Worm (Caenorhabditis elegans) whole organism, mixed stage, embryonic: Measurements from ENCODE around the gene C30H6.12.

Experiments used
- M03D4.4 ChIP-seq: sonication (generic microtip); optimal IDR thresholded peaks from 2 replicates; lab custom pipeline; 2017; ENCODE audit warnings: mild to moderate bottlenecking, missing genetic modification characterization, missing compliant biosample characterization
- bed-3 ChIP-seq: fragments of 200-800 bp; sonication (Bioruptor generic); optimal IDR thresholded peaks from 3 replicates; lab custom pipeline; 2018; ENCODE audit warnings: mild to moderate bottlenecking, missing genetic modification characterization, moderate library complexity, missing compliant biosample characterization
- blmp-1 ChIP-seq: fragments of 150-350 bp; optimal IDR thresholded peaks from 2 replicates; lab custom pipeline; 2014; ENCODE audit warnings: missing biosample characterization, missing genetic modification characterization
- ceh-39 ChIP-seq: fragments of 150-350 bp; optimal IDR thresholded peaks from 2 replicates; lab custom pipeline; 2014; ENCODE audit warnings: missing biosample characterization, missing genetic modification characterization
- ceh-43 ChIP-seq: fragments of 200-800 bp; sonication (Bioruptor generic); optimal IDR thresholded peaks from 2 replicates; lab custom pipeline; 2018; ENCODE audit warnings: mild to moderate bottlenecking, missing genetic modification characterization, moderate library complexity, missing compliant biosample characterization
- ceh-83 ChIP-seq: fragments of 200-800 bp; sonication (Bioruptor generic); optimal IDR thresholded peaks from 2 replicates; lab custom pipeline; 2018; ENCODE audit warnings: mild to moderate bottlenecking, missing genetic modification characterization, missing compliant biosample characterization
- cnd-1 ChIP-seq: fragments of 200-800 bp; sonication (Bioruptor generic); optimal IDR thresholded peaks from 2 replicates; lab custom pipeline; 2018; ENCODE audit warnings: mild to moderate bottlenecking, missing genetic modification characterization, missing compliant biosample characterization
- drap-1 ChIP-seq: fragments of 200-800 bp; sonication (Bioruptor generic); optimal IDR thresholded peaks from 3 replicates; lab custom pipeline; 2018; ENCODE audit warnings: mild to moderate bottlenecking, missing genetic modification characterization, missing compliant biosample characterization
- elt-1 ChIP-seq: sonication (generic microtip); optimal IDR thresholded peaks from 2 replicates; lab custom pipeline; 2017; ENCODE audit warnings: missing genetic modification characterization, mild to moderate bottlenecking, missing compliant biosample characterization, antibody characterized with exemption, moderate library complexity, borderline replicate concordance; ENCODE audit not compliant: insufficient read depth
- flh-1 ChIP-seq: fragments of 200-800 bp; sonication (Bioruptor generic); optimal IDR thresholded peaks from 2 replicates; lab custom pipeline; 2018; ENCODE audit warnings: mild to moderate bottlenecking, missing genetic modification characterization, moderate library complexity, missing compliant biosample characterization
- ham-2 ChIP-seq: fragments of 200-800 bp; sonication (Bioruptor generic); optimal IDR thresholded peaks from 2 replicates; lab custom pipeline; 2018; ENCODE audit warnings: mild to moderate bottlenecking, missing genetic modification characterization, missing compliant biosample characterization
- hlh-1 ChIP-seq: fragments of 150-350 bp; optimal IDR thresholded peaks from 2 replicates; lab custom pipeline; 2014; ENCODE audit warnings: missing biosample characterization, missing genetic modification reagents, missing genetic modification characterization
- lin-32 ChIP-seq: fragments of 200-800 bp; sonication (Bioruptor generic); optimal IDR thresholded peaks from 2 replicates; lab custom pipeline; 2018; ENCODE audit warnings: mild to moderate bottlenecking, missing genetic modification characterization, missing compliant biosample characterization
- lsy-2 ChIP-seq: fragments of 150-350 bp; optimal IDR thresholded peaks from 2 replicates; lab custom pipeline; 2014; ENCODE audit warnings: missing biosample characterization, missing genetic modification characterization
- mab-5 ChIP-seq: fragments of 150-350 bp; optimal IDR thresholded peaks from 2 replicates; lab custom pipeline; 2014; ENCODE audit warnings: missing biosample characterization, missing genetic modification characterization
- mep-1 ChIP-seq: fragments of 150-350 bp; optimal IDR thresholded peaks from 2 replicates; lab custom pipeline; 2017; ENCODE audit warnings: missing biosample characterization, missing genetic modification reagents, missing genetic modification characterization, inconsistent platforms
- mls-2 ChIP-seq: sonication (generic microtip); optimal IDR thresholded peaks from 2 replicates; lab custom pipeline; 2016; ENCODE audit warnings: mild to moderate bottlenecking, missing genetic modification characterization, moderate library complexity, missing compliant biosample characterization
- nhr-12 ChIP-seq: fragments of 150-350 bp; optimal IDR thresholded peaks from 2 replicates; lab custom pipeline; 2014; ENCODE audit warnings: missing biosample characterization, missing genetic modification characterization
- nhr-2 ChIP-seq: fragments of 150-350 bp; optimal IDR thresholded peaks from 2 replicates; lab custom pipeline; 2014; ENCODE audit warnings: missing biosample characterization, missing genetic modification characterization
- nhr-76 ChIP-seq: sonication (generic microtip); optimal IDR thresholded peaks from 2 replicates; lab custom pipeline; 2017; ENCODE audit warnings: missing biosample characterization, missing genetic modification characterization
- pha-4 ChIP-seq: fragments of 150-350 bp; optimal IDR thresholded peaks from 2 replicates; lab custom pipeline; 2018; ENCODE audit warnings: missing biosample characterization, missing genetic modification reagents, missing genetic modification characterization
- sem-2 ChIP-seq: fragments of 200-800 bp; sonication (Bioruptor generic); optimal IDR thresholded peaks from 2 replicates; lab custom pipeline; 2018; ENCODE audit warnings: mild to moderate bottlenecking, missing genetic modification characterization, missing compliant biosample characterization
- sptf-1 ChIP-seq: sonication (generic microtip); optimal IDR thresholded peaks from 2 replicates; lab custom pipeline; 2017; ENCODE audit warnings: mild to moderate bottlenecking, missing genetic modification characterization, moderate library complexity, missing compliant biosample characterization
- tbx-8 ChIP-seq: fragments of 200-800 bp; sonication (Bioruptor generic); optimal IDR thresholded peaks from 2 replicates; lab custom pipeline; 2018; ENCODE audit warnings: mild to moderate bottlenecking, missing genetic modification characterization, moderate library complexity, missing compliant biosample characterization
- unc-120 ChIP-seq: sonication (generic microtip); optimal IDR thresholded peaks from 2 replicates; lab custom pipeline; 2017; ENCODE audit warnings: missing genetic modification characterization, missing compliant biosample characterization; ENCODE audit not compliant: poor library complexity, severe bottlenecking
- unc-39 ChIP-seq: fragments of 150-350 bp; optimal IDR thresholded peaks from 2 replicates; lab custom pipeline; 2014; ENCODE audit warnings: missing biosample characterization, missing genetic modification characterization
- unc-62 ChIP-seq: fragments of 150-350 bp; optimal IDR thresholded peaks from 2 replicates; lab custom pipeline; 2014; ENCODE audit warnings: missing biosample characterization, missing genetic modification reagents, missing genetic modification characterization
- ztf-11 ChIP-seq: fragments of 150-350 bp; optimal IDR thresholded peaks from 2 replicates; lab custom pipeline; 2014; ENCODE audit warnings: missing biosample characterization, missing genetic modification characterization

Gene C30H6.12

DNA sequence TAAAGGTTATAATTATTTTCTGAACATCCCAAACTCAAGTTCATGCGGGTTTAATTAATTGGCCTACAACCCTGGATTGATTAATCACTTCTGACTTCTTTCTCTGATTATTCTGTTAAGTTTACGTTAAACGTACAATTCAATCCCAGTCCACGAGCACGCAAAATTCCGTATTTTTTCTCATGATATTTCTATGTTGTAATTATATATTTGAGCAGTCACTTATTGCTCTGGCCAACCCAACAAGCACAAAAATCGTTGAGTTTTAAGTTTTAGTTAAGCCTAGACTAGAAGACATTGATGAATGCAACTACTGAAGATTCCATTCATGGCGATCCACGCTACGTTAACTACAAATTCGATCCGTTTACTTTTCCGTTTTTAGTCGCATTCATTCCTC lies 12.8 kb downstream of the C30H6.12 start, which contains the start of gene sru-15:
TSS of gene sru-15 (plus strand) at position 301 of the 400 bp plus-strand sequence.
- TF ChIP-seq pha-4 (tag; lab: Kevin White, UChicago) (no peak), ceh-83 (GFP tag; lab: Kevin White, UChicago) (no peak), M03D4.4 (tag; lab: Kevin White, UChicago) (no peak), mls-2 (tag; lab: Kevin White, UChicago) (no peak), nhr-12 (tag; lab: Kevin White, UChicago) (no peak), drap-1 (GFP tag; lab: Kevin White, UChicago) (no peak)

ce11 chrIV:17399455-17399854 lies 16.3 kb downstream of the C30H6.12 start, which contains the start of gene T02D1.4:
T02D1.4 (plus strand) TSS chrIV:17399755.
- TF ChIP-seq ceh-39 = no peak
- TF ChIP-seq mls-2 (tag; lab: Kevin White, UChicago) = no peak
- TF ChIP-seq ceh-43 = no peak

ce11 chrIV:17405530-17405929 lies 22.4 kb downstream of the C30H6.12 start, which contains the start of gene pmp-4:
pmp-4 (minus strand) TSS chrIV:17405630.
- TF ChIP-seq flh-1 = no peak

DNA sequence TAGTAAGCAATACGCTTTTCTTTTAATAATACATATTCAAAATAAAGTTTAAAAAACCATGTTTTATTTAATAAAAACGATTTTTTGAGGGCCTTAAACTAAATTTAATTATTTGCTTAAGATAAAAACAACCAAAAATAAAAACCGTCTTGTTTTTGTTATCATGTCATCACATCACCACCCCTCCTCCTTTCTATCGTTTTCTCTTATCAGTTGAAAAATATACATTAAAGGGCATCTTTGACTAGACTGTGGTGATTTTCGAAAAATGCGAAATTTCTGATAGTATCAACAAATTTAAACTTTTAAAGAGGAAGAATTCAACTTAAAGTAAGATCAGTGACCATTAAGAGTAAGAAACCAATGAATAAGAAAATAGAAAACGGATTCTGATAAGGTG lies 23.0 kb downstream of the C30H6.12 start:
- no peak for TF ChIP-seq sptf-1 (tag; lab: Kevin White, UChicago)
- no peak for TF ChIP-seq bed-3 (GFP tag; lab: Kevin White, UChicago)
- TF ChIP-seq nhr-2 = no peak
- no peak for TF ChIP-seq lin-32
- no peak for TF ChIP-seq nhr-76
- no peak for TF ChIP-seq ceh-39
- no peak for TF ChIP-seq unc-62
- TF ChIP-seq unc-39 = no peak
- no peak for TF ChIP-seq mep-1
- TF ChIP-seq ceh-43 = no peak
- no peak for TF ChIP-seq ztf-11 (tag; lab: Kevin White, UChicago)
- no peak for TF ChIP-seq pha-4 (tag; lab: Kevin White, UChicago)
- TF ChIP-seq cnd-1 = no peak
- no peak for TF ChIP-seq blmp-1 (tag; lab: Kevin White, UChicago)
- no peak for TF ChIP-seq elt-1

ce11 chrIV:17407025-17407424 lies 23.9 kb downstream of the C30H6.12 start, which contains the start of gene T02D1.7:
T02D1.7 (minus strand) TSS chrIV:17407125.
- TF ChIP-seq pha-4 (tag; lab: Kevin White, UChicago) = no peak
- no peak for TF ChIP-seq drap-1 (GFP tag; lab: Kevin White, UChicago)

DNA sequence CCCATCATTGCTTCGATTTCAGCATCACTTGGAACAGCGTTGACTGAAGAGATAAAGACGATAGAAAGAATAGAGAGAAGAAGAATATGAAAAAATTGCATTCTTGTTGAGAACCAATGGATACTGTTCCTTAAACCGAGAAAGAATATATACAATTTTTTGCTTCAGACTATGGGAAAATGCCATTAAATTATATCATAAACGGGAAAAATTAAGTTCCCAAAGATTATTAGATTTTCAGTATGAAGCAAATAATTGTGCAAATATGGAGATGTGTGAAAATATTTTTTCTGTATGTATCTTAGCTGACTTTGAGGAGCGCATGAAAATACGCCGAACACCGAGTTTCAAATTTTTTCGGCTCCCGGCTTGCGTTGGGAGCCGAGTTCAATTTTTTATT lies 24.3 kb downstream of the C30H6.12 start, which contains the start of gene T02D1.9:
TSS of gene T02D1.9 (minus strand) at position 101 of the 400 bp plus-strand sequence.
- TF ChIP-seq M03D4.4 (tag; lab: Kevin White, UChicago) (no peak), unc-62 (no peak), unc-120 (no peak), ztf-11 (tag; lab: Kevin White, UChicago) (no peak), unc-39 (no peak), ceh-83 (GFP tag; lab: Kevin White, UChicago) (no peak), ceh-43 (no peak), sem-2 (no peak), ham-2 (no peak), flh-1 (no peak)
- TF ChIP-seq, all 35 proteins: peak for 0

DNA sequence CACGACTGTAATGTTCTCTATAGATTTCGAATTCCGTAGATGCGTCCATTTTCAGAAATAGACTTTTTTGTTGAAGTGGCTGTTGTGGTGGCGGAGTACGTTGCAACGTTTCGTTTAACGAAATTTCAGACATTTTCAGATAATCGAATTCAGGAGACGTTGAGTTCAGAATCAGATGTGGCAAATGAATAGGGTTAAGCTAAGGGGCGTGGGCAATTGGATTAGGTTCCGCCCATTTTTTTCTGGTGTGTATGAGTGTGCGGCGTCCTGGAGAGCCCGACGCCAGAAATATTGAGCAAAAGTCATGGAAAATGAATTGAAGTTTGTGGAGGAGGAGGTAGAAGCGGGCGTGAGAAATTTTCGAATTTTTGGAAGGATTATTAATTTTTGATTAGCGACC lies 30.2 kb downstream of the C30H6.12 start:
- TF ChIP-seq ham-2 = no peak
- TF ChIP-seq hlh-1 = no peak
- no peak for TF ChIP-seq nhr-76
- no peak for TF ChIP-seq tbx-8
- no peak for TF ChIP-seq mab-5 (tag; lab: Kevin White, UChicago)

- TF ChIP-seq mep-1 = no peak
- TF ChIP-seq nhr-12 (tag; lab: Kevin White, UChicago) = no peak
- no peak for TF ChIP-seq sem-2
- no peak for TF ChIP-seq nhr-76
- no peak for TF ChIP-seq lsy-2 (tag; lab: Kevin White, UChicago)
Observed at ce11 chrIV:17417723-17418122, 34.6 kb downstream of the C30H6.12 start, which contains the start of gene npr-26. npr-26 (minus strand) TSS chrIV:17417823.
